Fruit fly (Drosophila melanogaster) S2 (cell line): Measurements from ENCODE around the gene Snap24.

Experiments used
- CG8478 ChIP-seq: fragments of >200 bp; optimal IDR thresholded peaks from 2 replicates; lab custom pipeline; 2018
- CTCF ChIP-seq, 2 experiments: fragments of >200 bp; optimal IDR thresholded peaks; 2 replicates each; lab custom pipeline; 2018

Snap24 gene

dm6 chr3R:9771519-9771972 is 8.6 kb upstream of the Snap24 start, which contains the start of gene CG9471:
CG9471 (minus strand) TSS chr3R:9771542.
- TF ChIP-seq CG8478 (no peak), CTCF (optimal IDR thresholded peaks at IDR 0.05; lab: Kevin White, UChicago) (no peak)

dm6 chr3R:9770127-9770526 is 7.2 kb upstream of the Snap24 start:
- TF ChIP-seq CTCF (optimal IDR thresholded peaks at IDR 0.05; lab: Kevin White, UChicago) (no peak), CG8478 (no peak)

- TF ChIP-seq CG8478 (no peak), CTCF (optimal IDR thresholded peaks at IDR 0.05; lab: Kevin White, UChicago) (no peak)
Observed at dm6 chr3R:9768884-9769283, 5.9 kb upstream of the Snap24 start, which contains the start of gene MED6. MED6 (minus strand) TSS chr3R:9768984.

- TF ChIP-seq CG8478, result no peak
- TF ChIP-seq CTCF (optimal IDR thresholded peaks at IDR 0.05; lab: Kevin White, UChicago), result peak in 1 of 2 experiments; percentile 16
Observed at dm6 chr3R:9767620-9768592, 5.0 kb upstream of the Snap24 start, which contains the start of gene Naa80. Naa80 (plus strand) TSS chr3R:9767834.

dm6 chr3R:9759360-9760191 is 3.4 kb downstream of the Snap24 start, which contains the start of gene Mpi:
Mpi (plus strand) TSS chr3R:9759622.
- no peak for TF ChIP-seq CTCF (optimal IDR thresholded peaks at IDR 0.05; lab: Kevin White, UChicago)
- no peak for TF ChIP-seq CG8478

- no peak for TF ChIP-seq CG8478
- no peak for TF ChIP-seq CTCF (optimal IDR thresholded peaks at IDR 0.05; lab: Kevin White, UChicago)
Observed at dm6 chr3R:9756187-9756586, 6.8 kb downstream of the Snap24 start, which contains the start of the genes Alg12 and Rpt3R. Alg12 (plus strand) TSS chr3R:9756491. Rpt3R (minus strand) TSS chr3R:9756510.

- TF ChIP-seq CG8478 (no peak), CTCF (optimal IDR thresholded peaks at IDR 0.05; lab: Kevin White, UChicago) (no peak)
Observed at dm6 chr3R:9754487-9754886, 8.5 kb downstream of the Snap24 start, which contains the start of gene Tti1. Tti1 (minus strand) TSS chr3R:9754686.

dm6 chr3R:9747900-9748663 is 14.9 kb downstream of the Snap24 start:
- TF ChIP-seq CTCF (optimal IDR thresholded peaks at IDR 0.05; lab: Kevin White, UChicago), result no peak
- TF ChIP-seq CG8478, result no peak

- TF ChIP-seq CG8478 (no peak), CTCF (optimal IDR thresholded peaks at IDR 0.05; lab: Kevin White, UChicago) (no peak)
Observed at dm6 chr3R:9747875-9747899, 15.3 kb downstream of the Snap24 start, which contains the start of gene PpD3. PpD3 (plus strand) TSS chr3R:9747875.

- TF ChIP-seq CTCF (optimal IDR thresholded peaks at IDR 0.05; lab: Kevin White, UChicago), result no peak
- TF ChIP-seq CG8478, result no peak
Observed at dm6 chr3R:9747272-9747874, 15.6 kb downstream of the Snap24 start, which contains the start of gene CG12948. CG12948 (minus strand) TSS chr3R:9747744.

dm6 chr3R:9746267-9746666 is 16.7 kb downstream of the Snap24 start, which contains the start of gene CG34409:
CG34409 (minus strand) TSS chr3R:9746367.
- TF ChIP-seq CTCF (optimal IDR thresholded peaks at IDR 0.05; lab: Kevin White, UChicago) (no peak), CG8478 (no peak)

- TF ChIP-seq CTCF (optimal IDR thresholded peaks at IDR 0.05; lab: Kevin White, UChicago), result no peak
- no peak for TF ChIP-seq CG8478
Observed at dm6 chr3R:9745442-9745841, 17.5 kb downstream of the Snap24 start.

dm6 chr3R:9743995-9744394 is 19.0 kb downstream of the Snap24 start:
- no peak for TF ChIP-seq CTCF (optimal IDR thresholded peaks at IDR 0.05; lab: Kevin White, UChicago)
- TF ChIP-seq CG8478, result no peak

dm6 chr3R:9743217-9743616 is 19.7 kb downstream of the Snap24 start, which contains the start of gene CG31415:
CG31415 (plus strand) TSS chr3R:9743517.
- TF ChIP-seq CTCF (optimal IDR thresholded peaks at IDR 0.05; lab: Kevin White, UChicago) (no peak), CG8478 (no peak)
